Worm (Caenorhabditis elegans) whole organism, midembryonic: ENCODE results near the gene F42A8.1.

Experiments
- T22C8.4 ChIP-seq: fragments of 200-800 bp; sonication (Bioruptor generic); IDR thresholded peaks from 2 replicates; pipeline ENCODE4 v1.3.6; 2022; ENCODE audit warnings: missing genetic modification characterization, missing compliant biosample characterization
- cog-1 ChIP-seq: sonication (generic microtip); optimal IDR thresholded peaks from 2 replicates; lab custom pipeline; 2016; ENCODE audit warnings: missing genetic modification characterization, missing compliant biosample characterization
- flt-1 ChIP-seq: fragments of 200-800 bp; sonication (Bioruptor generic); IDR thresholded peaks from 2 replicates; pipeline ENCODE4 v1.3.6; 2022; ENCODE audit warnings: missing genetic modification characterization, missing compliant biosample characterization
- klf-2 ChIP-seq: fragments of 200-800 bp; sonication (Bioruptor generic); conservative IDR thresholded peaks from 2 replicates; pipeline ENCODE4 v1.3.6; 2022; ENCODE audit warnings: missing genetic modification reagents, missing genetic modification characterization, missing compliant biosample characterization
- med-1 ChIP-seq: sonication (generic microtip); optimal IDR thresholded peaks from 2 replicates; lab custom pipeline; 2017; ENCODE audit warnings: missing genetic modification characterization, mild to moderate bottlenecking, missing compliant biosample characterization, antibody characterized with exemption, missing genetic modification reagents; ENCODE audit not compliant: insufficient read depth
- ref-1 ChIP-seq: fragments of 200-800 bp; sonication (Bioruptor generic); conservative IDR thresholded peaks from 2 replicates; pipeline ENCODE4 v1.3.6; 2022; ENCODE audit warnings: missing genetic modification reagents, missing genetic modification characterization, missing compliant biosample characterization
- tab-1 ChIP-seq: fragments of 200-800 bp; sonication (Bioruptor generic); IDR thresholded peaks from 2 replicates; pipeline ENCODE4 v1.3.6; 2022; ENCODE audit warnings: missing genetic modification characterization, missing compliant biosample characterization
- ztf-23 ChIP-seq: fragments of 200-800 bp; sonication (Bioruptor generic); IDR thresholded peaks from 2 replicates; pipeline ENCODE4 v1.3.6; 2022; ENCODE audit warnings: missing genetic modification reagents, missing genetic modification characterization, missing compliant biosample characterization
- ztf-29 ChIP-seq: fragments of 200-800 bp; sonication (Bioruptor generic); IDR thresholded peaks from 2 replicates; pipeline ENCODE4 v1.3.6; 2022; ENCODE audit warnings: missing genetic modification reagents, missing genetic modification characterization, missing compliant biosample characterization

- no peak for TF ChIP-seq tab-1 (GFP tag; lab: Robert Waterston, UW)
- no peak for TF ChIP-seq ztf-23 (GFP tag; lab: Robert Waterston, UW)
- no peak for TF ChIP-seq T22C8.4 (GFP tag; lab: Robert Waterston, UW)
- no peak for TF ChIP-seq ztf-29 (GFP tag; lab: Robert Waterston, UW)
- TF ChIP-seq med-1 (GFP tag; lab: Kevin White, UChicago) = no peak
- no peak for TF ChIP-seq flt-1
- no peak for TF ChIP-seq ref-1 (GFP tag; lab: Robert Waterston, UW)
- TF ChIP-seq klf-2 (GFP tag; lab: Robert Waterston, UW) = no peak
- TF ChIP-seq cog-1 = no peak
These were observed 15.0 kb downstream of the F42A8.1 start, which contains the start of gene eif-3.F for ce11 chrII:9331343-9331742.
